Worm (Caenorhabditis elegans) whole organism, L4 larva: ENCODE measurements around the gene rsr-2.

Experiments
- D1046.2 ChIP-seq: fragments of 200-800 bp; sonication (Bioruptor generic); IDR thresholded peaks from 2 replicates; pipeline ENCODE4 v1.3.6; 2022; ENCODE audit warnings: missing genetic modification characterization, missing compliant biosample characterization
- F10B5.3 ChIP-seq: sonication (generic microtip); optimal IDR thresholded peaks from 2 replicates; lab custom pipeline; 2016; ENCODE audit warnings: mild to moderate bottlenecking, missing genetic modification characterization, missing compliant biosample characterization
- F37D6.2 ChIP-seq: sonication (generic microtip); optimal IDR thresholded peaks from 2 replicates; lab custom pipeline; 2016; ENCODE audit warnings: mild to moderate bottlenecking, missing genetic modification characterization, missing compliant biosample characterization
- F44E2.7 ChIP-seq: fragments of 200-800 bp; sonication (Bioruptor generic); IDR thresholded peaks from 2 replicates; pipeline ENCODE4 v2.1.2; 2022; ENCODE audit warnings: missing genetic modification characterization, missing compliant biosample characterization
- T20F7.1 ChIP-seq: fragments of 200-800 bp; sonication (Bioruptor generic); optimal IDR thresholded peaks from 2 replicates; lab custom pipeline; 2018; ENCODE audit warnings: mild to moderate bottlenecking, missing genetic modification characterization, missing compliant biosample characterization
- Y48G9A.11 ChIP-seq: fragments of 200-800 bp; sonication (Bioruptor generic); IDR thresholded peaks from 2 replicates; pipeline ENCODE4 v1.3.6; 2022; ENCODE audit warnings: missing genetic modification reagents, missing genetic modification characterization, missing compliant biosample characterization
- Y75B8A.6 ChIP-seq: fragments of 200-800 bp; sonication (Bioruptor generic); IDR thresholded peaks from 2 replicates; pipeline ENCODE4 v1.3.6; 2022; ENCODE audit warnings: missing genetic modification reagents, missing genetic modification characterization, missing compliant biosample characterization
- aha-1 ChIP-seq: fragments of 150-350 bp; peaks from one replicate; lab custom pipeline; 2014; ENCODE audit warnings: missing biosample characterization, missing genetic modification characterization
- arid-1 ChIP-seq: fragments of 200-800 bp; sonication (Bioruptor generic); conservative IDR thresholded peaks from 2 replicates; pipeline ENCODE4 v1.3.6; 2022; ENCODE audit warnings: missing genetic modification reagents, missing genetic modification characterization, missing compliant biosample characterization
- ceh-20 ChIP-seq: fragments of 200-800 bp; sonication (Bioruptor generic); IDR thresholded peaks from 2 replicates; pipeline ENCODE4 v1.3.6; 2022; ENCODE audit warnings: missing genetic modification reagents, missing genetic modification characterization, missing compliant biosample characterization
- ceh-28 ChIP-seq: fragments of 150-350 bp; optimal IDR thresholded peaks from 2 replicates; lab custom pipeline; 2014; ENCODE audit warnings: missing biosample characterization, missing genetic modification reagents, missing genetic modification characterization
- ceh-44 ChIP-seq: fragments of 200-800 bp; sonication (Bioruptor generic); IDR thresholded peaks from 2 replicates; pipeline ENCODE4 v1.3.6; 2022; ENCODE audit warnings: missing genetic modification reagents, missing genetic modification characterization, missing compliant biosample characterization
- ces-1 ChIP-seq: fragments of 150-350 bp; sonication (generic microtip); optimal IDR thresholded peaks from 4 replicates; lab custom pipeline; 2014; ENCODE audit warnings: missing biosample characterization, missing genetic modification reagents, missing genetic modification characterization
- cey-2 ChIP-seq: sonication (generic microtip); optimal IDR thresholded peaks from 3 replicates; lab custom pipeline; 2017; ENCODE audit warnings: missing genetic modification characterization, mild to moderate bottlenecking, missing compliant biosample characterization, antibody characterized with exemption, borderline replicate concordance; ENCODE audit not compliant: insufficient read depth
- daf-12 ChIP-seq: fragments of 150-350 bp; optimal IDR thresholded peaks from 2 replicates; lab custom pipeline; 2014; ENCODE audit warnings: missing biosample characterization, missing genetic modification reagents, missing genetic modification characterization
- daf-16 ChIP-seq, 3 experiments: sonication (generic microtip); optimal IDR thresholded peaks; 2 replicates each; lab custom pipeline; 2016 to 2017; ENCODE audit warnings: missing genetic modification characterization in 3 of 3, missing genetic modification reagents in 3 of 3, mild to moderate bottlenecking in 2 of 3, missing compliant biosample characterization in 2 of 3, missing biosample characterization in 1 of 3, moderate library complexity in 1 of 3
- daf-8 ChIP-seq: fragments of 200-800 bp; sonication (Bioruptor generic); IDR thresholded peaks from 2 replicates; pipeline ENCODE4 v1.3.6; 2022; ENCODE audit warnings: missing genetic modification characterization, missing compliant biosample characterization
- dmd-6 ChIP-seq: fragments of 200-800 bp; sonication (Bioruptor generic); IDR thresholded peaks from 2 replicates; pipeline ENCODE4 v1.3.6; 2022; ENCODE audit warnings: missing genetic modification reagents, missing genetic modification characterization, missing compliant biosample characterization
- dpl-1 ChIP-seq: fragments of 150-350 bp; optimal IDR thresholded peaks from 2 replicates; lab custom pipeline; 2014; ENCODE audit warnings: missing biosample characterization, missing genetic modification reagents, missing genetic modification characterization
- duxl-1 ChIP-seq: sonication (generic microtip); optimal IDR thresholded peaks from 2 replicates; lab custom pipeline; 2016; ENCODE audit warnings: mild to moderate bottlenecking, missing genetic modification characterization, moderate library complexity, missing compliant biosample characterization; ENCODE audit not compliant: poor library complexity
- fkh-10 ChIP-seq: fragments of 150-350 bp; optimal IDR thresholded peaks from 2 replicates; lab custom pipeline; 2014; ENCODE audit warnings: missing biosample characterization, missing genetic modification reagents, missing genetic modification characterization
- hif-1 ChIP-seq, 2 experiments: sonication (generic microtip); optimal IDR thresholded peaks; 2 replicates each; lab custom pipeline; 2016 to 2017; ENCODE audit warnings: missing compliant biosample characterization in 2 of 2, missing genetic modification characterization in 2 of 2, missing genetic modification reagents in 2 of 2, missing genotype in 2 of 2, mild to moderate bottlenecking in 1 of 2
- hlh-11 ChIP-seq: fragments of 200-800 bp; sonication (Bioruptor generic); optimal IDR thresholded peaks from 2 replicates; lab custom pipeline; 2018; ENCODE audit warnings: mild to moderate bottlenecking, missing genetic modification characterization, missing compliant biosample characterization
- hlh-30 ChIP-seq: sonication (generic microtip); optimal IDR thresholded peaks from 2 replicates; lab custom pipeline; 2017; ENCODE audit warnings: antibody characterized with exemption, mild to moderate bottlenecking, missing genetic modification characterization, missing compliant biosample characterization; ENCODE audit not compliant: insufficient read depth
- lim-7 ChIP-seq: fragments of 200-800 bp; sonication (Bioruptor generic); IDR thresholded peaks from 2 replicates; pipeline ENCODE4 v1.3.6; 2022; ENCODE audit warnings: missing genetic modification characterization, missing compliant biosample characterization
- lin-13 ChIP-seq: fragments of 150-350 bp; optimal IDR thresholded peaks from 2 replicates; lab custom pipeline; 2014; ENCODE audit warnings: missing biosample characterization, missing genetic modification reagents, missing genetic modification characterization
- lin-29 ChIP-seq: fragments of 200-800 bp; sonication (Bioruptor generic); IDR thresholded peaks from 2 replicates; pipeline ENCODE4 v1.3.6; 2022; ENCODE audit warnings: missing genetic modification reagents, missing genetic modification characterization, missing compliant biosample characterization
- lsy-2 ChIP-seq, 2 experiments: fragments of 150-350 bp in 1 of 2; sonication (generic microtip) in 1 of 2; optimal IDR thresholded peaks; 2 replicates each; lab custom pipeline; 2014 to 2017; ENCODE audit warnings: missing biosample characterization in 2 of 2, missing genetic modification characterization in 2 of 2
- madf-5 ChIP-seq, 2 experiments: fragments of 200-800 bp; sonication (Bioruptor generic); IDR thresholded peaks; 2 replicates each; pipeline ENCODE4 v1.3.6; 2022; ENCODE audit warnings: missing compliant biosample characterization in 2 of 2, missing genetic modification characterization in 2 of 2
- mdt-29 ChIP-seq: fragments of 200-800 bp; sonication (Bioruptor generic); IDR thresholded peaks from 2 replicates; pipeline ENCODE4 v1.3.6; 2022; ENCODE audit warnings: missing genetic modification reagents, missing genetic modification characterization, missing compliant biosample characterization
- mep-1 ChIP-seq: fragments of 150-350 bp; sonication (generic microtip); optimal IDR thresholded peaks from 3 replicates; lab custom pipeline; 2014; ENCODE audit warnings: missing biosample characterization, missing genetic modification characterization
- mxl-3 ChIP-seq: fragments of 200-800 bp; sonication (Bioruptor generic); optimal IDR thresholded peaks from 2 replicates; lab custom pipeline; 2018; ENCODE audit warnings: mild to moderate bottlenecking, missing genetic modification characterization, missing compliant biosample characterization
- nhr-11 ChIP-seq: fragments of 150-350 bp; optimal IDR thresholded peaks from 2 replicates; lab custom pipeline; 2014; ENCODE audit warnings: missing biosample characterization, missing genetic modification characterization
- nhr-28 ChIP-seq: fragments of 150-350 bp; optimal IDR thresholded peaks from 2 replicates; lab custom pipeline; 2014; ENCODE audit warnings: missing biosample characterization, missing genetic modification characterization
- nhr-41 ChIP-seq: fragments of 200-800 bp; sonication (Bioruptor generic); IDR thresholded peaks from 2 replicates; pipeline ENCODE4 v1.3.6; 2022; ENCODE audit warnings: missing genetic modification reagents, missing genetic modification characterization, missing compliant biosample characterization
- nhr-48 ChIP-seq: sonication (generic microtip); optimal IDR thresholded peaks from 2 replicates; lab custom pipeline; 2016; ENCODE audit warnings: mild to moderate bottlenecking, missing genetic modification characterization, missing compliant biosample characterization
- nhr-6 ChIP-seq: fragments of 150-350 bp; optimal IDR thresholded peaks from 2 replicates; lab custom pipeline; 2014; ENCODE audit warnings: missing biosample characterization, missing genetic modification characterization
- nhr-76 ChIP-seq: fragments of 150-350 bp; optimal IDR thresholded peaks from 2 replicates; lab custom pipeline; 2014; ENCODE audit warnings: missing biosample characterization, missing genetic modification characterization
- pha-4 ChIP-seq, 2 experiments: fragments of 150-350 bp in 1 of 2; fragments of 200-800 bp in 1 of 2; sonication (Bioruptor generic) in 1 of 2; IDR thresholded peaks in 1 of 2; optimal IDR thresholded peaks in 1 of 2; 2 replicates each; pipeline versions ENCODE4 v1.3.6 to Lab custom; 2014 to 2022; ENCODE audit warnings: missing genetic modification characterization in 2 of 2, missing genetic modification reagents in 2 of 2, missing biosample characterization in 1 of 2, missing compliant biosample characterization in 1 of 2
- rbr-2 ChIP-seq: sonication (generic microtip); optimal IDR thresholded peaks from 2 replicates; lab custom pipeline; 2016; ENCODE audit warnings: missing genotype, missing genetic modification characterization, missing compliant biosample characterization
- saeg-2 ChIP-seq: fragments of 200-800 bp; sonication (Bioruptor generic); IDR thresholded peaks from 2 replicates; pipeline ENCODE4 v1.3.6; 2022; ENCODE audit warnings: missing genetic modification reagents, missing genetic modification characterization, missing compliant biosample characterization
- set-16 ChIP-seq: fragments of 200-800 bp; sonication (Bioruptor generic); IDR thresholded peaks from 2 replicates; pipeline ENCODE4 v1.3.6; 2022; ENCODE audit warnings: missing genetic modification reagents, missing genetic modification characterization, missing compliant biosample characterization
- tag-97 ChIP-seq: fragments of 200-800 bp; sonication (Bioruptor generic); IDR thresholded peaks from 2 replicates; pipeline ENCODE4 v1.3.6; 2022; ENCODE audit warnings: missing genetic modification characterization, missing compliant biosample characterization
- unc-130 ChIP-seq: sonication (generic microtip); optimal IDR thresholded peaks from 2 replicates; lab custom pipeline; 2016; ENCODE audit warnings: missing genetic modification reagents, missing genetic modification characterization, missing compliant biosample characterization
- unc-39 ChIP-seq: sonication (generic microtip); optimal IDR thresholded peaks from 2 replicates; lab custom pipeline; 2017; ENCODE audit warnings: missing biosample characterization, missing genetic modification characterization
- unc-62 ChIP-seq, 3 experiments: fragments of 150-350 bp in 1 of 3; sonication (generic microtip); optimal IDR thresholded peaks in 2 of 3; peaks in 1 of 3; 1 replicate in 1 of 3; 2 replicates in 2 of 3; lab custom pipeline; 2014 to 2017; ENCODE audit warnings: missing biosample characterization in 3 of 3, missing genetic modification characterization in 3 of 3, missing genetic modification reagents in 3 of 3, missing genotype in 1 of 3
- vab-7 ChIP-seq: fragments of 200-800 bp; sonication (Bioruptor generic); IDR thresholded peaks from 2 replicates; pipeline ENCODE4 v1.3.6; 2022; ENCODE audit warnings: missing genetic modification reagents, missing genetic modification characterization, missing compliant biosample characterization
- zip-2 ChIP-seq: fragments of 150-350 bp; optimal IDR thresholded peaks from 2 replicates; lab custom pipeline; 2014; ENCODE audit warnings: missing biosample characterization, missing genetic modification characterization

The rsr-2 gene

ce11 chrII:12184857-12185256, 40.3 kb upstream of the rsr-2 start, which contains the start of gene Y57A10A.13:
Y57A10A.13 (minus strand) TSS chrII:12184902.
- TF ChIP-seq lin-13 (GFP tag; lab: Kevin White, UChicago), result no peak
- TF ChIP-seq set-16, result no peak
- TF ChIP-seq arid-1 (GFP tag; lab: Robert Waterston, UW), result no peak
- no peak for TF ChIP-seq nhr-48
- peak in 1 of 2 experiments; percentile 30 for TF ChIP-seq unc-62 (GFP tag; optimal IDR thresholded peaks at IDR 0.05 in 1 of 2; lab: Kevin White, UChicago)
- no peak for TF ChIP-seq unc-62 (tag; optimal IDR thresholded peaks at IDR 0.05; lab: Kevin White, UChicago)
- no peak for TF ChIP-seq ceh-20 (GFP tag; lab: Robert Waterston, UW)
- no peak for TF ChIP-seq lin-29 (GFP tag; lab: Robert Waterston, UW)
- TF ChIP-seq F10B5.3 (tag; lab: Kevin White, UChicago), result no peak
- no peak for TF ChIP-seq nhr-11 (tag; lab: Kevin White, UChicago)
- TF ChIP-seq tag-97, result no peak
- no peak for TF ChIP-seq duxl-1 (tag; lab: Kevin White, UChicago)
- no peak for TF ChIP-seq dmd-6 (GFP tag; lab: Robert Waterston, UW)
- TF ChIP-seq lsy-2 (tag; optimal IDR thresholded peaks at IDR 0.05; lab: Kevin White, UChicago), result no peak
- peak; percentile 77 for TF ChIP-seq dpl-1
- no peak for TF ChIP-seq saeg-2 (GFP tag; lab: Robert Waterston, UW)
- no peak for TF ChIP-seq ces-1 (GFP tag; lab: Kevin White, UChicago)
- no peak for TF ChIP-seq F37D6.2
- TF ChIP-seq T20F7.1 (GFP tag; lab: Kevin White, UChicago), result no peak
- no peak for TF ChIP-seq Y75B8A.6
- TF ChIP-seq mxl-3, result no peak
- TF ChIP-seq nhr-76 (tag; lab: Kevin White, UChicago), result no peak
- TF ChIP-seq mdt-29 (GFP tag; lab: Robert Waterston, UW), result no peak
- peak; percentile 66; the same call in 1 of the 2 replicates for TF ChIP-seq Y48G9A.11 (GFP tag; lab: Robert Waterston, UW)
- no peak for TF ChIP-seq lim-7 (GFP tag; lab: Robert Waterston, UW)
- no peak for TF ChIP-seq rbr-2 (tag; lab: Kevin White, UChicago)

- TF ChIP-seq hif-1 (tag; optimal IDR thresholded peaks at IDR 0.05; lab: Kevin White, UChicago) (peak in 1 of 2 experiments; percentile 52), daf-16 (GFP tag; optimal IDR thresholded peaks at IDR 0.05; lab: Kevin White, UChicago) (no peak), daf-16 (tag; optimal IDR thresholded peaks at IDR 0.05; lab: Kevin White, UChicago) (peak; percentile 81), ceh-28 (tag; lab: Kevin White, UChicago) (peak; percentile 14), aha-1 (tag; lab: Kevin White, UChicago) (no peak), F44E2.7 (GFP tag; lab: Robert Waterston, UW) (no peak), unc-39 (tag; lab: Kevin White, UChicago) (no peak), nhr-28 (tag; lab: Kevin White, UChicago) (peak; percentile 96), cey-2 (no peak), nhr-6 (peak; percentile 51), tag-97 (no peak), vab-7 (no peak), hlh-30 (peak; percentile 5), set-16 (no peak), nhr-41 (GFP tag; lab: Robert Waterston, UW) (no peak), rbr-2 (tag; lab: Kevin White, UChicago) (no peak), zip-2 (no peak), fkh-10 (GFP tag; lab: Kevin White, UChicago) (no peak), dmd-6 (GFP tag; lab: Robert Waterston, UW) (peak; percentile 92), ceh-44 (GFP tag; lab: Robert Waterston, UW) (no peak), lsy-2 (tag; optimal IDR thresholded peaks at IDR 0.05; lab: Kevin White, UChicago) (peak in 1 of 2 experiments; percentile 33), D1046.2 (no peak), dpl-1 (no peak), mep-1 (tag; lab: Kevin White, UChicago) (peak; percentile 6), lin-29 (GFP tag; lab: Robert Waterston, UW) (no peak), pha-4 (GFP tag; IDR thresholded peaks at IDR 0.05; lab: Robert Waterston, UW) (0 out of 2 replicates have a peak, but pooled peaks have one; percentile 21), pha-4 (tag; optimal IDR thresholded peaks at IDR 0.05; lab: Kevin White, UChicago) (no peak), unc-130 (GFP tag; lab: Kevin White, UChicago) (no peak), hlh-11 (peak; percentile 82), daf-8 (no peak), madf-5 (GFP tag; IDR thresholded peaks at IDR 0.05; lab: Robert Waterston, UW) (no peak), daf-12 (tag; lab: Kevin White, UChicago) (no peak), nhr-76 (tag; lab: Kevin White, UChicago) (peak; percentile 5)
Measured at ce11 chrII:12185710-12186109, 39.4 kb upstream of the rsr-2 start, which contains the start of gene Y57A10A.14. Y57A10A.14 (plus strand) TSS chrII:12185937.
